Fruit fly (Drosophila melanogaster) Kc167 (cell line): ENCODE results near the gene CG9592.

ENCODE experiments used
- Myc ChIP-seq: fragments of >200 bp; optimal IDR thresholded peaks from 2 replicates; lab custom pipeline; 2017; ENCODE audit warnings: missing external identifiers
- Sin3A ChIP-seq: fragments of >200 bp; optimal IDR thresholded peaks from 2 replicates; lab custom pipeline; 2018; ENCODE audit warnings: missing external identifiers
- h ChIP-seq: fragments of >200 bp; optimal IDR thresholded peaks from 3 replicates; lab custom pipeline; 2018; ENCODE audit warnings: missing external identifiers
- insv ChIP-seq: fragments of >200 bp; optimal IDR thresholded peaks from 3 replicates; lab custom pipeline; 2018; ENCODE audit warnings: missing external identifiers
- psq ChIP-seq: fragments of >200 bp; optimal IDR thresholded peaks from 2 replicates; lab custom pipeline; 2017; ENCODE audit warnings: missing external identifiers
- ttk ChIP-seq: sonication (Bioruptor generic); optimal IDR thresholded peaks from 2 replicates; lab custom pipeline; 2017; ENCODE audit warnings: missing external identifiers

CG9592 gene

dm6 chr3L:14556774-14557741 is 39.4 kb downstream of the CG9592 start:
- no peak for TF ChIP-seq psq
- TF ChIP-seq Myc (lab: Kevin White, UChicago): no peak
- no peak for TF ChIP-seq insv (lab: Kevin White, UChicago)
- no peak for TF ChIP-seq Sin3A (lab: Kevin White, UChicago)
- TF ChIP-seq h (lab: Kevin White, UChicago): no peak

dm6 chr3L:14558018-14558417 is 40.4 kb downstream of the CG9592 start:
- TF ChIP-seq Sin3A (lab: Kevin White, UChicago) (no peak), Myc (lab: Kevin White, UChicago) (no peak), h (lab: Kevin White, UChicago) (no peak), psq (no peak), insv (lab: Kevin White, UChicago) (no peak), ttk (no peak)

dm6 chr3L:14558947-14559509 is 41.4 kb downstream of the CG9592 start:
- TF ChIP-seq psq (no peak), Myc (lab: Kevin White, UChicago) (no peak), ttk (no peak), Sin3A (lab: Kevin White, UChicago) (no peak), h (lab: Kevin White, UChicago) (no peak), insv (lab: Kevin White, UChicago) (no peak)

dm6 chr3L:14559659-14560058 is 42.0 kb downstream of the CG9592 start, which contains the start of gene CG34039:
CG34039 (plus strand) TSS chr3L:14560000.
- no peak for TF ChIP-seq ttk
- TF ChIP-seq Sin3A (lab: Kevin White, UChicago): no peak
- no peak for TF ChIP-seq Myc (lab: Kevin White, UChicago)
- TF ChIP-seq h (lab: Kevin White, UChicago): no peak
- TF ChIP-seq insv (lab: Kevin White, UChicago): no peak
- no peak for TF ChIP-seq psq

dm6 chr3L:14560664-14561063 is 43.0 kb downstream of the CG9592 start, which contains the start of gene Lk:
Lk (minus strand) TSS chr3L:14560764.
- no peak for TF ChIP-seq ttk
- TF ChIP-seq Myc (lab: Kevin White, UChicago): no peak
- TF ChIP-seq Sin3A (lab: Kevin White, UChicago): no peak
- no peak for TF ChIP-seq psq
- no peak for TF ChIP-seq h (lab: Kevin White, UChicago)
- no peak for TF ChIP-seq insv (lab: Kevin White, UChicago)

dm6 chr3L:14562672-14563071 is 45.0 kb downstream of the CG9592 start:
- TF ChIP-seq Myc (lab: Kevin White, UChicago) (no peak), psq (no peak), insv (lab: Kevin White, UChicago) (no peak), h (lab: Kevin White, UChicago) (no peak), ttk (no peak), Sin3A (lab: Kevin White, UChicago) (no peak)

dm6 chr3L:14563461-14563860 is 45.8 kb downstream of the CG9592 start:
- TF ChIP-seq Myc (lab: Kevin White, UChicago): no peak
- no peak for TF ChIP-seq h (lab: Kevin White, UChicago)
- TF ChIP-seq insv (lab: Kevin White, UChicago): no peak
- TF ChIP-seq psq: no peak
- no peak for TF ChIP-seq Sin3A (lab: Kevin White, UChicago)
- no peak for TF ChIP-seq ttk

dm6 chr3L:14564404-14564803 is 46.8 kb downstream of the CG9592 start:
- TF ChIP-seq h (lab: Kevin White, UChicago) (no peak), Sin3A (lab: Kevin White, UChicago) (no peak), insv (lab: Kevin White, UChicago) (no peak), Myc (lab: Kevin White, UChicago) (no peak), psq (no peak), ttk (no peak)

dm6 chr3L:14565134-14565587 is 47.5 kb downstream of the CG9592 start:
- TF ChIP-seq ttk: no peak
- TF ChIP-seq insv (lab: Kevin White, UChicago): no peak
- no peak for TF ChIP-seq Myc (lab: Kevin White, UChicago)
- no peak for TF ChIP-seq h (lab: Kevin White, UChicago)
- TF ChIP-seq Sin3A (lab: Kevin White, UChicago): no peak
- TF ChIP-seq psq: no peak

dm6 chr3L:14567140-14567539 is 49.5 kb downstream of the CG9592 start, which contains the start of gene CG42758:
CG42758 (plus strand) TSS chr3L:14567440.
- TF ChIP-seq psq (no peak), ttk (no peak)
